Fruit fly (Drosophila melanogaster): ENCODE data around the gene CG8907.

DNA sequence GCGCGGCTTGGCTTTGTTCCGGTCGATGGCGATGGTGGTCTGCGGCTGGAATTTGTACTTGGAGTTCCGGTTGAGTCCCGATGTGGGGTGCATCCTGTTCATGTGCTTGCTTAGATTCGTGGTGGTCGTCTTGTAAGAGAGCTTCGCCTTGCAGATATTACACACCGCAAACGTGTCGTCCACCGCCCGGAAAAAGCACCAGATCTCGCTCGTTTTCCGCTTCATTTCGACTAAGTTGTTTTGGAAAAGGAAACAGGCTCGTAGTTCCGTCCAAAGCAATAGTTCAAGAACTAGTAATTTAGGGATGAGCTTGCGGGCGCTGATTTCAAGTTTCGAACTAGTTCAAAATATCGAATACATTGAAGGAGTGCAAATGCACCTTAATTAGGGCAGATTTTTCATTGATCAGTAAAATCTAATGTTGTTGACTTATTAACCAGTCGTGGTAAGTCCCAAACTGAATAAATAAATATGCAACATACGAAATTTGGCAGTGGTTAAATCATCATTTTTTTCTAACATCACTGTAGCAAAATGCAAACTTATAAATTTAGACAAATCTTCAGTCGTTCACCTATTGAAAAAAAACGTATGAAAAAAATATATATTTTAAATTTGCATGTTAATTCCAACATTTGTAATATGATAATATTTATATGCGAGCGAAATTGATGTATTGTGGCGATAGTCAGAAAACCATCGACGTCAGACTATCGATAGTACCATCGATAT, 34.9 kb downstream of the CG8907 start, which contains the start of the genes bdwf and Patr-1:
- TF ChIP-seq Sox102F (GFP tag; optimal IDR thresholded peaks at IDR 0.05) (no peak), CG34406 (GFP tag; optimal IDR thresholded peaks at IDR 0.05) (no peak)
